Worm (Caenorhabditis elegans): ENCODE data around the gene C05G5.2.

ce11 chrX:14755847-14756246 is 8.7 kb downstream of the C05G5.2 start:
- TF ChIP-seq ZK546.5 (tag; optimal IDR thresholded peaks at IDR 0.05) = no peak
- no peak for TF ChIP-seq unc-62 (GFP tag; optimal IDR thresholded peaks at IDR 0.05)
- no peak for TF ChIP-seq elt-3 (tag; optimal IDR thresholded peaks at IDR 0.05)

Data from whole organism, L3 larva.